Fruit fly (Drosophila melanogaster) whole organism, wandering third instar larva: ENCODE data around the gene defl.

Experiments used
- Abd-B ChIP-seq: fragments of >200 bp; optimal IDR thresholded peaks from 2 replicates; lab custom pipeline; 2017; ENCODE audit warnings: missing biosample characterization, missing genetic modification characterization
- CG32264 ChIP-seq: fragments of 200-800 bp; sonication (Bioruptor generic); optimal IDR thresholded peaks from 2 replicates; lab custom pipeline; 2016; ENCODE audit warnings: missing biosample characterization, missing genetic modification characterization
- CG9705 ChIP-seq: fragments of 200-800 bp; sonication (Bioruptor generic); optimal IDR thresholded peaks from 2 replicates; lab custom pipeline; 2018; ENCODE audit warnings: missing biosample characterization, mild to moderate bottlenecking, missing genetic modification characterization
- CrebA ChIP-seq: fragments of 200-800 bp; sonication (Bioruptor generic); optimal IDR thresholded peaks from 2 replicates; lab custom pipeline; 2016; ENCODE audit warnings: missing biosample characterization, mild to moderate bottlenecking, missing genetic modification characterization, borderline replicate concordance
- Dif ChIP-seq: fragments of 200-275, 200-300 bp; sonication (Bioruptor generic); optimal IDR thresholded peaks from 2 replicates; lab custom pipeline; 2018; ENCODE audit warnings: missing biosample characterization, missing genetic modification characterization; ENCODE audit not compliant: partially characterized antibody
- GATAd ChIP-seq: sonication (Bioruptor generic); optimal IDR thresholded peaks from 2 replicates; lab custom pipeline; 2016; ENCODE audit warnings: missing biosample characterization, missing genetic modification characterization
- Hnf4 ChIP-seq: fragments of 200-800 bp; sonication (Bioruptor generic); optimal IDR thresholded peaks from 2 replicates; lab custom pipeline; 2016; ENCODE audit warnings: missing biosample characterization, mild to moderate bottlenecking, missing genetic modification characterization
- Hr83 ChIP-seq: fragments of 200-300 bp; sonication (Bioruptor generic); optimal IDR thresholded peaks from 2 replicates; lab custom pipeline; 2016; ENCODE audit warnings: missing biosample characterization, mild to moderate bottlenecking, missing genetic modification characterization, moderate library complexity; ENCODE audit not compliant: poor library complexity, severe bottlenecking
- Jra ChIP-seq: sonication (Bioruptor generic); optimal IDR thresholded peaks from 2 replicates; lab custom pipeline; 2016; ENCODE audit warnings: missing biosample characterization, missing genetic modification characterization
- Mio ChIP-seq: sonication (Bioruptor generic); optimal IDR thresholded peaks from 2 replicates; lab custom pipeline; 2016; ENCODE audit warnings: missing biosample characterization, missing genetic modification characterization
- N ChIP-seq: fragments of >200 bp; optimal IDR thresholded peaks from 2 replicates; lab custom pipeline; 2018; ENCODE audit warnings: missing biosample characterization, missing external identifiers, missing genetic modification characterization
- OdsH ChIP-seq: fragments of 200-800 bp; sonication (Bioruptor generic); optimal IDR thresholded peaks from 2 replicates; lab custom pipeline; 2016; ENCODE audit warnings: missing biosample characterization, mild to moderate bottlenecking, missing genetic modification characterization
- Rel ChIP-seq, 2 experiments: fragments of 200-800 bp; sonication (Bioruptor generic) in 1 of 2; optimal IDR thresholded peaks; 2 replicates in 1 of 2; 3 replicates in 1 of 2; lab custom pipeline; 2016 to 2019; ENCODE audit warnings: mild to moderate bottlenecking in 2 of 2, missing biosample characterization in 2 of 2, missing genetic modification characterization in 2 of 2, moderate library complexity in 1 of 2
- Sp1 ChIP-seq: fragments of 200-800 bp; sonication (Bioruptor generic); optimal IDR thresholded peaks from 3 replicates; lab custom pipeline; 2019; ENCODE audit warnings: missing biosample characterization, mild to moderate bottlenecking, missing genetic modification characterization, moderate library complexity
- Vsx2 ChIP-seq: fragments of 200-300, 225-300 bp; sonication (Bioruptor generic); optimal IDR thresholded peaks from 2 replicates; lab custom pipeline; 2018; ENCODE audit warnings: missing biosample characterization, missing genetic modification characterization; ENCODE audit not compliant: partially characterized antibody
- brk ChIP-seq: fragments of 200-800 bp; sonication (Bioruptor generic); optimal IDR thresholded peaks from 2 replicates; lab custom pipeline; 2016; ENCODE audit warnings: missing biosample characterization, mild to moderate bottlenecking, missing genetic modification characterization
- dl ChIP-seq, 2 experiments: fragments of 175-275, 200-275 bp in 1 of 2; fragments of 200-275 bp in 1 of 2; sonication (Bioruptor generic); optimal IDR thresholded peaks; lab custom pipeline; 2018; ENCODE audit warnings: mild to moderate bottlenecking in 2 of 2, missing biosample characterization in 2 of 2, missing genetic modification characterization in 2 of 2, moderate library complexity in 2 of 2; ENCODE audit not compliant: partially characterized antibody in 2 of 2, insufficient read depth in 1 of 2
- foxo ChIP-seq, 2 experiments: fragments of 200-800 bp; sonication (Bioruptor generic); optimal IDR thresholded peaks; 2 replicates in 1 of 2; 3 replicates in 1 of 2; lab custom pipeline; 2016 to 2017; ENCODE audit warnings: missing biosample characterization in 2 of 2, missing genetic modification characterization in 2 of 2
- fru ChIP-seq: fragments of 200-800 bp; sonication (Bioruptor generic); optimal IDR thresholded peaks from 3 replicates; lab custom pipeline; 2016; ENCODE audit warnings: missing biosample characterization, mild to moderate bottlenecking, missing genetic modification characterization
- lola ChIP-seq: fragments of >200 bp; optimal IDR thresholded peaks from 2 replicates; lab custom pipeline; 2017; ENCODE audit warnings: missing biosample characterization, missing genetic modification characterization
- pan ChIP-seq: fragments of >200 bp; optimal IDR thresholded peaks from 2 replicates; lab custom pipeline; 2017
- psq ChIP-seq: fragments of 200-800 bp; sonication (Bioruptor generic); optimal IDR thresholded peaks from 3 replicates; lab custom pipeline; 2017; ENCODE audit warnings: missing biosample characterization, mild to moderate bottlenecking, missing genetic modification characterization, moderate library complexity
- rgr ChIP-seq: fragments of 200-800 bp; sonication (Bioruptor generic); optimal IDR thresholded peaks from 3 replicates; lab custom pipeline; 2016; ENCODE audit warnings: missing biosample characterization, mild to moderate bottlenecking, missing genetic modification characterization
- sage ChIP-seq: fragments of 200-800 bp; sonication (Bioruptor generic); optimal IDR thresholded peaks from 2 replicates; lab custom pipeline; 2016; ENCODE audit warnings: missing biosample characterization, mild to moderate bottlenecking, missing genetic modification characterization
- sv ChIP-seq: fragments of 200-800 bp; sonication (Bioruptor generic); optimal IDR thresholded peaks from 3 replicates; lab custom pipeline; 2016; ENCODE audit warnings: missing biosample characterization, missing genetic modification characterization
- tai ChIP-seq: sonication (Bioruptor generic); optimal IDR thresholded peaks from 2 replicates; lab custom pipeline; 2016; ENCODE audit warnings: missing biosample characterization, missing genetic modification characterization
- usp ChIP-seq: fragments of >200 bp; optimal IDR thresholded peaks from 2 replicates; lab custom pipeline; 2017; ENCODE audit warnings: missing biosample characterization, missing genetic modification characterization
- woc ChIP-seq: sonication (Bioruptor generic); optimal IDR thresholded peaks from 2 replicates; lab custom pipeline; 2016; ENCODE audit warnings: missing biosample characterization, mild to moderate bottlenecking, missing genetic modification characterization

Gene defl

DNA sequence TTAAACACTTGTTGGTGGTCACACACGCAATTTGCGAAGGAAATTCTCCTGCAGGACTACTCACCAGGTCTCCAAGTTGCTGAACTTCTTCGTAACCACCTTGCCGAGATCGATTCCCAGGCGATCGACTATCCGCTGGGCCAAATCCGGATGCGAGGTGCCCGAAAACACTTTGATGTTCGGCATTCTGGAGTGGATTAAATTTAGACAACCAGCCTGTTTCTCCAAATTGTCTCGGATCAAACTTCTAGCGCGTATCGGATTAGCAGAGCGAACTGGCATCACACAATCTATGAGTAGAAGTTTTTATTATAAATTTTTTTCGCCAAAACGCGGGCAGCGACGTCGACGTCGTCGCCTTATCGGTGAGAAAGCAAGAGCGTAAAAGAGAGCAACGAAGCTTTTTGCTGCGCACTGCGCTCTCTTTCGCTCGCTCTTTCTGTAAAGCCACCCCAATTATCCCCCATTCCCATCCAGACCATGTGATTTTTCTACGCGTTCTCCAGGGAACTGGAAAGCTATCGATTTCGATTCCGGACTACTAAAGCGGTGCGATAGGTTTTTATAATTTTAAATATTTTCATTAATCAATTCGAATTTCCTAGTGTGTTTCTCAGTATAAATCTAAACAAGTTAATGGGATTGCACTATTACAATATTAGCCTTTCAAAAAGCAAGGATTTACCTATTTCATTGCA lies 28.9 kb upstream of the defl start:
- peak; percentile 62 for TF ChIP-seq brk (GFP tag; lab: Kevin White, UChicago)
- no peak for TF ChIP-seq Rel (GFP tag; optimal IDR thresholded peaks at IDR 0.05; lab: Kevin White, UChicago)
- peak; percentile 36 for TF ChIP-seq Rel (tag; optimal IDR thresholded peaks at IDR 0.05; lab: Kevin White, UChicago)
- TF ChIP-seq sage, result peak; percentile 44
- TF ChIP-seq Mio, result no peak
- TF ChIP-seq dl (GFP tag; optimal IDR thresholded peaks at IDR 0.05; lab: Kevin White, UChicago; ENCODE audit: insufficient read depth in 1 of 2, partially characterized antibody in 2 of 2), result peak; percentile 84 to 92
- no peak for TF ChIP-seq Hnf4 (GFP tag; lab: Kevin White, UChicago)
- TF ChIP-seq Dif (GFP tag; lab: Kevin White, UChicago), result peak; percentile 94

- no peak for TF ChIP-seq N
- TF ChIP-seq CG32264 (GFP tag; lab: Kevin White, UChicago), result no peak
- no peak for TF ChIP-seq woc (GFP tag; lab: Kevin White, UChicago)
- no peak for TF ChIP-seq Vsx2 (GFP tag; lab: Kevin White, UChicago)
- TF ChIP-seq Sp1 (GFP tag; lab: Kevin White, UChicago), result no peak
- no peak for TF ChIP-seq usp (GFP tag; lab: Kevin White, UChicago)
- TF ChIP-seq CrebA (GFP tag; lab: Kevin White, UChicago), result no peak
- no peak for TF ChIP-seq Dif (GFP tag; lab: Kevin White, UChicago)
- TF ChIP-seq GATAd (GFP tag; lab: Kevin White, UChicago), result no peak
- no peak for TF ChIP-seq sage
- TF ChIP-seq CG9705, result no peak
- TF ChIP-seq tai (GFP tag; lab: Kevin White, UChicago), result no peak
- TF ChIP-seq Abd-B (GFP tag; lab: Kevin White, UChicago), result no peak
- no peak for TF ChIP-seq OdsH (GFP tag; lab: Kevin White, UChicago)
- no peak for TF ChIP-seq fru (GFP tag; lab: Kevin White, UChicago)
- TF ChIP-seq psq, result no peak
- no peak for TF ChIP-seq Hr83 (GFP tag; lab: Kevin White, UChicago)
- no peak for TF ChIP-seq pan (lab: Kevin White, UChicago)
- TF ChIP-seq Mio, result no peak
These were observed 28.4 kb upstream of the defl start for dm6 chr3L:9694867-9695236.

- no peak for TF ChIP-seq Sp1 (GFP tag; lab: Kevin White, UChicago)
- TF ChIP-seq dl (GFP tag; optimal IDR thresholded peaks at IDR 0.05; lab: Kevin White, UChicago; ENCODE audit: insufficient read depth in 1 of 2, partially characterized antibody in 2 of 2), result peak; percentile 35 to 64
- no peak for TF ChIP-seq Abd-B (GFP tag; lab: Kevin White, UChicago)
- TF ChIP-seq Dif (GFP tag; lab: Kevin White, UChicago), result peak; percentile 66
- TF ChIP-seq lola (GFP tag; lab: Kevin White, UChicago), result no peak
These were observed 28.0 kb upstream of the defl start for dm6 chr3L:9695242-9695641.

dm6 chr3L:9695647-9696046 lies 27.6 kb upstream of the defl start:
- peak; percentile 25 for TF ChIP-seq fru (GFP tag; lab: Kevin White, UChicago)
- peak in 1 of 2 experiments; percentile 35 for TF ChIP-seq foxo (GFP tag; optimal IDR thresholded peaks at IDR 0.05; lab: Kevin White, UChicago)
- peak; percentile 15 for TF ChIP-seq OdsH (GFP tag; lab: Kevin White, UChicago)
- no peak for TF ChIP-seq Vsx2 (GFP tag; lab: Kevin White, UChicago)
- TF ChIP-seq Jra, result peak; percentile 23
- peak; percentile 52 for TF ChIP-seq brk (GFP tag; lab: Kevin White, UChicago)
- TF ChIP-seq rgr (GFP tag; lab: Kevin White, UChicago), result peak; percentile 13
- no peak for TF ChIP-seq lola (GFP tag; lab: Kevin White, UChicago)
- TF ChIP-seq sv (GFP tag; lab: Kevin White, UChicago), result peak; percentile 2
